Worm (Caenorhabditis elegans): Measurements from ENCODE around the gene sri-29.

Gene sri-29

DNA sequence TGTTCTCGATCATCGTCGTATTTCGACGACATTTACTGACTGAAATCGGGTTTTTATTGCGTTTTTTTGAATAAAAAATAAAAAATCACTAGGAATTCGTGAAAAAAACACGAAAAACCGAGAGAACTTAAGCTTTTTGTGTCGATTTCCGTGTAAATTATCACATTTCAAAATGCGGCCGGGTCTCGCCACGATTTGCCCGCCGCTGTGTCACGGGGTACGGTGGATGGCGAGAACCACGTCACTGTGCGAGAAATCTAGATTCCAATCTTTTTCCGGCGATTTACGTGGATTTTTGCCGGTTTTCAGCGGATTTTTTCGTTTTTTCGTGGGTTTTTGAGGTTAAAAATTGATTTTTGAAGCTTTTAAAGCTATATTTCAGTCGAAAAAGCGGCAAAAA, 32.8 kb downstream of the sri-29 start, which contains the start of gene Y25C1A.8 (continued):
- TF ChIP-seq madf-8 (GFP tag; conservative IDR thresholded peaks at IDR 0.05) (peak; percentile 28; the same call in 1 of the 2 replicates), snpc-3.4 (tag; optimal IDR thresholded peaks at IDR 0.05) (peak; percentile 59), D2030.7 (GFP tag; IDR thresholded peaks at IDR 0.05) (peak; percentile 75; the same call in 1 of the 2 replicates), F23B12.7 (tag; optimal IDR thresholded peaks at IDR 0.05; ENCODE audit: insufficient read depth) (peak; percentile 92), ztf-3 (GFP tag; optimal IDR thresholded peaks at IDR 0.05) (peak; percentile 48), zfh-2 (GFP tag; conservative IDR thresholded peaks at IDR 0.05) (peak; percentile 86), ekl-4 (GFP tag; IDR thresholded peaks at IDR 0.05) (peak; percentile 90; the same call in 1 of the 2 replicates), F57A8.1 (GFP tag; optimal IDR thresholded peaks at IDR 0.05) (no peak), mel-28 (tag; optimal IDR thresholded peaks at IDR 0.05; ENCODE audit: borderline replicate concordance) (peak; percentile 58), mcd-1 (GFP tag; IDR thresholded peaks at IDR 0.05) (peak; percentile 92), cebp-1 (GFP tag; IDR thresholded peaks at IDR 0.05) (peak; percentile 86), cebp-1 (tag; optimal IDR thresholded peaks at IDR 0.05) (peak; percentile 95), somi-1 (GFP tag; optimal IDR thresholded peaks at IDR 0.05) (no peak), attf-5 (GFP tag; optimal IDR thresholded peaks at IDR 0.05) (peak; percentile 83), pbrm-1 (GFP tag; IDR thresholded peaks at IDR 0.05) (peak; percentile 96), F49E8.2 (tag; optimal IDR thresholded peaks at IDR 0.05; ENCODE audit: insufficient read depth) (peak; percentile 70), ceh-27 (GFP tag; optimal IDR thresholded peaks at IDR 0.05) (no peak), akir-1 (GFP tag; optimal IDR thresholded peaks at IDR 0.05) (no peak), ceh-79 (tag; optimal IDR thresholded peaks at IDR 0.05) (peak; percentile 9), let-526 (GFP tag; IDR thresholded peaks at IDR 0.05) (no peak), snpc-1.3 (tag; optimal IDR thresholded peaks at IDR 0.05; ENCODE audit: insufficient read depth) (peak; percentile 51), efl-1 (GFP tag; optimal IDR thresholded peaks at IDR 0.05) (peak; percentile 51), madf-6 (GFP tag; IDR thresholded peaks at IDR 0.05) (peak; percentile 88), hmg-1.2 (GFP tag; IDR thresholded peaks at IDR 0.05) (peak; percentile 75), rcor-1 (GFP tag; IDR thresholded peaks at IDR 0.05) (no peak; the same call in 1 of the 2 replicates), madf-10 (tag; optimal IDR thresholded peaks at IDR 0.05) (peak; percentile 51), hlh-12 (tag; optimal IDR thresholded peaks at IDR 0.05) (no peak), Y53G8AR.9 (GFP tag; conservative IDR thresholded peaks at IDR 0.05) (peak; percentile 93), ets-4 (GFP tag; optimal IDR thresholded peaks at IDR 0.05) (peak; percentile 78), nhr-27 (tag; optimal IDR thresholded peaks at IDR 0.05) (no peak), him-1 (tag; optimal IDR thresholded peaks at IDR 0.05) (peak; percentile 30), snpc-4 (GFP tag; optimal IDR thresholded peaks at IDR 0.05) (peak; percentile 63), snpc-4 (tag; optimal IDR thresholded peaks at IDR 0.05) (peak in 3 of 4 experiments; percentile 71 to 73 (median 73)), F55B11.4 (tag; optimal IDR thresholded peaks at IDR 0.05; ENCODE audit: borderline replicate concordance, insufficient read depth) (no peak), rec-8 (tag; optimal IDR thresholded peaks at IDR 0.05) (no peak), ceh-40 (GFP tag; IDR thresholded peaks at IDR 0.05) (no peak), ztf-26 (tag; optimal IDR thresholded peaks at IDR 0.05) (peak; percentile 83), nfyb-1 (GFP tag; IDR thresholded peaks at IDR 0.05) (peak; percentile 94), lag-1 (GFP tag; IDR thresholded peaks at IDR 0.05) (no peak), xnd-1 (tag; optimal IDR thresholded peaks at IDR 0.05) (peak; percentile 69), mes-4 (tag; optimal IDR thresholded peaks at IDR 0.05) (no peak), lin-40 (tag; optimal IDR thresholded peaks at IDR 0.05) (peak; percentile 94), atf-7 (tag; optimal IDR thresholded peaks at IDR 0.05) (peak; percentile 97), T07F8.4 (tag; optimal IDR thresholded peaks at IDR 0.05) (no peak), F10E7.11 (tag; optimal IDR thresholded peaks at IDR 0.05) (no peak), ceh-100 (GFP tag; IDR thresholded peaks at IDR 0.05) (peak; percentile 83), nhr-80 (tag; optimal IDR thresholded peaks at IDR 0.05) (peak; percentile 41), athp-1 (tag; optimal IDR thresholded peaks at IDR 0.05) (peak; percentile 62)
